Fruit fly (Drosophila melanogaster) whole organism, embryonic: ENCODE measurements around the gene kel.

Experiments
- Asciz ChIP-seq: fragments of 200-800 bp; sonication (Bioruptor generic); optimal IDR thresholded peaks from 2 replicates; lab custom pipeline; 2017; ENCODE audit warnings: missing biosample characterization, mild to moderate bottlenecking, missing genetic modification characterization, missing genetic modification reagents
- Atf-2 ChIP-seq: fragments of 200-800 bp; sonication (Bioruptor generic); optimal IDR thresholded peaks from 2 replicates; lab custom pipeline; 2016; ENCODE audit warnings: missing biosample characterization, missing genetic modification characterization
- Bdp1 ChIP-seq: fragments of 200-800 bp; sonication (Bioruptor generic); optimal IDR thresholded peaks from 3 replicates; lab custom pipeline; 2016; ENCODE audit warnings: missing biosample characterization, missing genetic modification characterization
- BtbVII ChIP-seq: fragments of 200-800 bp; sonication (Bioruptor generic); optimal IDR thresholded peaks from 3 replicates; lab custom pipeline; 2017; ENCODE audit warnings: missing biosample characterization, mild to moderate bottlenecking, missing genetic modification characterization
- CG12942 ChIP-seq: fragments of 200-800 bp; sonication (Bioruptor generic); optimal IDR thresholded peaks from 3 replicates; lab custom pipeline; 2016; ENCODE audit warnings: missing biosample characterization, missing genetic modification characterization
- CG13287 ChIP-seq: fragments of 200-800 bp; sonication (Bioruptor generic); IDR thresholded peaks from 2 replicates; pipeline ENCODE4 v1.3.6; 2022; ENCODE audit warnings: missing biosample characterization, missing genetic modification characterization; ENCODE audit not compliant: partially characterized antibody
- CG13624 ChIP-seq: fragments of 200-800 bp; sonication (Bioruptor generic); optimal IDR thresholded peaks from 2 replicates; lab custom pipeline; 2016; ENCODE audit warnings: missing biosample characterization, missing genetic modification characterization
- CG13894 ChIP-seq: fragments of 200-800 bp; sonication (Bioruptor generic); optimal IDR thresholded peaks from 3 replicates; lab custom pipeline; 2018; ENCODE audit warnings: missing biosample characterization, mild to moderate bottlenecking, missing genetic modification characterization, moderate library complexity
- CG14860 ChIP-seq: fragments of 200-800 bp; sonication (Bioruptor generic); IDR thresholded peaks from 3 replicates; pipeline ENCODE4 v1.3.6; 2022; ENCODE audit warnings: missing biosample characterization, missing genetic modification characterization; ENCODE audit not compliant: partially characterized antibody
- CG15269 ChIP-seq: fragments of 200-800 bp; sonication (Bioruptor generic); optimal IDR thresholded peaks from 2 replicates; lab custom pipeline; 2018; ENCODE audit warnings: missing biosample characterization, mild to moderate bottlenecking, missing genetic modification characterization, moderate library complexity
- CG16813 ChIP-seq: fragments of 200-800 bp; sonication (Bioruptor generic); IDR thresholded peaks from 3 replicates; pipeline ENCODE4 v1.3.6; 2022; ENCODE audit warnings: missing biosample characterization, missing genetic modification characterization; ENCODE audit not compliant: partially characterized antibody
- CG1792 ChIP-seq: fragments of 200-800 bp; sonication (Bioruptor generic); optimal IDR thresholded peaks from 2 replicates; lab custom pipeline; 2016; ENCODE audit warnings: missing biosample characterization, missing genetic modification characterization
- CG18476 ChIP-seq: fragments of 200-800 bp; sonication (Bioruptor generic); optimal IDR thresholded peaks from 2 replicates; lab custom pipeline; 2016; ENCODE audit warnings: missing biosample characterization, mild to moderate bottlenecking, missing genetic modification characterization
- CG3065 ChIP-seq: fragments of 200-800 bp; sonication (Bioruptor generic); optimal IDR thresholded peaks from 2 replicates; lab custom pipeline; 2016; ENCODE audit warnings: missing biosample characterization, missing genetic modification characterization
- CG42726 ChIP-seq: fragments of 200-800 bp; sonication (Bioruptor generic); IDR thresholded peaks from 2 replicates; pipeline ENCODE4 v1.3.6; 2022; ENCODE audit warnings: missing biosample characterization, missing genetic modification characterization; ENCODE audit not compliant: partially characterized antibody
- CG5245 ChIP-seq: fragments of 200-800 bp; sonication (Bioruptor generic); optimal IDR thresholded peaks from 3 replicates; lab custom pipeline; 2016; ENCODE audit warnings: missing biosample characterization, missing genetic modification characterization
- CG6654 ChIP-seq: fragments of 200-800 bp; sonication (Bioruptor generic); optimal IDR thresholded peaks from 2 replicates; lab custom pipeline; 2017; ENCODE audit warnings: missing biosample characterization, mild to moderate bottlenecking, missing genetic modification characterization
- CG8388 ChIP-seq: fragments of 200-800 bp; sonication (Bioruptor generic); optimal IDR thresholded peaks from 2 replicates; lab custom pipeline; 2019; ENCODE audit warnings: missing biosample characterization, mild to moderate bottlenecking, missing genetic modification characterization, moderate library complexity
- CG8765 ChIP-seq: fragments of 200-800 bp; sonication (Bioruptor generic); IDR thresholded peaks from 2 replicates; pipeline ENCODE4 v1.3.6; 2022; ENCODE audit warnings: missing biosample characterization, missing genetic modification characterization
- CG9727 ChIP-seq: fragments of 200-800 bp; sonication (Bioruptor generic); optimal IDR thresholded peaks from 3 replicates; lab custom pipeline; 2017; ENCODE audit warnings: missing biosample characterization, mild to moderate bottlenecking, missing genetic modification characterization
- Camta ChIP-seq: fragments of 200-800 bp; sonication (Bioruptor generic); optimal IDR thresholded peaks from 2 replicates; lab custom pipeline; 2016; ENCODE audit warnings: missing biosample characterization, missing genetic modification characterization
- Fer1 ChIP-seq: fragments of 200-800 bp; sonication (Bioruptor generic); optimal IDR thresholded peaks from 2 replicates; lab custom pipeline; 2017; ENCODE audit warnings: missing biosample characterization, mild to moderate bottlenecking, missing genetic modification characterization
- HmgZ ChIP-seq: fragments of 200-800 bp; sonication (Bioruptor generic); optimal IDR thresholded peaks from 2 replicates; lab custom pipeline; 2018; ENCODE audit warnings: missing biosample characterization, mild to moderate bottlenecking, missing genetic modification characterization
- Hmx ChIP-seq: fragments of 200-800 bp; sonication (Bioruptor generic); optimal IDR thresholded peaks from 2 replicates; lab custom pipeline; 2016; ENCODE audit warnings: missing biosample characterization, missing genetic modification characterization
- Mrtf ChIP-seq: fragments of 200-800 bp; sonication (Bioruptor generic); IDR thresholded peaks from 3 replicates; pipeline ENCODE4 v1.3.6; 2022; ENCODE audit warnings: missing biosample characterization, missing genetic modification characterization
- NC2α ChIP-seq: fragments of 200-800 bp; sonication (Bioruptor generic); optimal IDR thresholded peaks from 2 replicates; lab custom pipeline; 2016; ENCODE audit warnings: missing biosample characterization, missing genetic modification characterization
- Oaz ChIP-seq: fragments of 200-800 bp; sonication (Bioruptor generic); IDR thresholded peaks from 2 replicates; pipeline ENCODE4 v1.3.6; 2022; ENCODE audit warnings: missing biosample characterization, missing genetic modification characterization
- Six4 ChIP-seq: fragments of 200-800 bp; sonication (Bioruptor generic); optimal IDR thresholded peaks from 2 replicates; lab custom pipeline; 2016; ENCODE audit warnings: missing biosample characterization, missing genetic modification characterization
- ara ChIP-seq: fragments of 200-800 bp; sonication (Bioruptor generic); IDR thresholded peaks from 2 replicates; pipeline ENCODE4 v1.3.6; 2022; ENCODE audit warnings: missing biosample characterization, missing genetic modification characterization
- az2 ChIP-seq: fragments of 200-800 bp; sonication (Bioruptor generic); optimal IDR thresholded peaks from 3 replicates; lab custom pipeline; 2016; ENCODE audit warnings: missing biosample characterization, missing genetic modification characterization
- bowl ChIP-seq: fragments of 200-800 bp; sonication (Bioruptor generic); IDR thresholded peaks from 2 replicates; pipeline ENCODE4 v1.3.6; 2022; ENCODE audit warnings: missing biosample characterization, missing genetic modification characterization
- crc ChIP-seq: fragments of 200-800 bp; sonication (Bioruptor generic); optimal IDR thresholded peaks from 2 replicates; lab custom pipeline; 2016; ENCODE audit warnings: missing biosample characterization, missing genetic modification characterization
- exex ChIP-seq: fragments of 200-800 bp; sonication (Bioruptor generic); optimal IDR thresholded peaks from 4 replicates; lab custom pipeline; 2018; ENCODE audit warnings: missing biosample characterization, mild to moderate bottlenecking, missing genetic modification characterization, moderate library complexity
- fd64A ChIP-seq: fragments of 200-800 bp; sonication (Bioruptor generic); optimal IDR thresholded peaks from 3 replicates; lab custom pipeline; 2018; ENCODE audit warnings: missing biosample characterization, mild to moderate bottlenecking, missing genetic modification characterization
- gcm ChIP-seq: fragments of 200-800 bp; sonication (Bioruptor generic); optimal IDR thresholded peaks from 2 replicates; lab custom pipeline; 2019; ENCODE audit warnings: missing biosample characterization, mild to moderate bottlenecking, missing genetic modification characterization, moderate library complexity
- gro ChIP-seq: fragments of 200-800 bp; sonication (Bioruptor generic); optimal IDR thresholded peaks from 2 replicates; lab custom pipeline; 2016; ENCODE audit warnings: missing biosample characterization, missing genetic modification characterization
- hb ChIP-seq: fragments of 200-800 bp; sonication (Bioruptor generic); IDR thresholded peaks from 3 replicates; pipeline ENCODE4 v1.3.6; 2022; ENCODE audit warnings: missing biosample characterization, missing genetic modification characterization; ENCODE audit not compliant: partially characterized antibody
- insv ChIP-seq, 2 experiments: fragments of 200-800 bp; sonication (Bioruptor generic); optimal IDR thresholded peaks; 3 replicates each; lab custom pipeline; 2016 to 2018; ENCODE audit warnings: missing biosample characterization in 2 of 2, missing genetic modification characterization in 2 of 2
- maf-S ChIP-seq: fragments of 200-800 bp; sonication (Bioruptor generic); optimal IDR thresholded peaks from 2 replicates; lab custom pipeline; 2016; ENCODE audit warnings: missing biosample characterization, missing genetic modification characterization
- nau ChIP-seq: fragments of 200-800 bp; sonication (Bioruptor generic); optimal IDR thresholded peaks from 3 replicates; lab custom pipeline; 2017; ENCODE audit warnings: missing biosample characterization, mild to moderate bottlenecking, missing genetic modification characterization, missing genetic modification reagents
- pan ChIP-seq, 4 experiments: fragments of >200 bp in 3 of 4; fragments of 200-800 bp in 1 of 4; sonication (Bioruptor generic) in 1 of 4; optimal IDR thresholded peaks in 3 of 4; IDR thresholded peaks in 1 of 4; 2 replicates each; pipeline versions ENCODE4 v1.3.6 to Lab custom; 2017 to 2022; ENCODE audit warnings: missing biosample characterization in 2 of 4, missing genetic modification characterization in 2 of 4, mixed read lengths in 1 of 4
- peb ChIP-seq: fragments of 200-800 bp; sonication (Bioruptor generic); IDR thresholded peaks from 2 replicates; pipeline ENCODE4 v1.3.6; 2022; ENCODE audit warnings: missing biosample characterization, missing genetic modification characterization
- pho ChIP-seq: fragments of 200-800 bp; sonication (Bioruptor generic); optimal IDR thresholded peaks from 2 replicates; lab custom pipeline; 2016; ENCODE audit warnings: missing biosample characterization, missing genetic modification characterization
- row ChIP-seq: fragments of 200-800 bp; sonication (Bioruptor generic); IDR thresholded peaks from 3 replicates; pipeline ENCODE4 v1.3.6; 2022; ENCODE audit warnings: missing biosample characterization, missing genetic modification characterization
- seq ChIP-seq: fragments of 200-800 bp; sonication (Bioruptor generic); IDR thresholded peaks from 2 replicates; pipeline ENCODE4 v1.3.6; 2022; ENCODE audit warnings: missing biosample characterization, missing genetic modification characterization
- shn ChIP-seq: fragments of 200-800 bp; sonication (Bioruptor generic); optimal IDR thresholded peaks from 3 replicates; lab custom pipeline; 2016; ENCODE audit warnings: missing biosample characterization, missing genetic modification characterization
- trh ChIP-seq: fragments of 200-800 bp; sonication (Bioruptor generic); optimal IDR thresholded peaks from 2 replicates; lab custom pipeline; 2016; ENCODE audit warnings: missing biosample characterization, missing genetic modification characterization
- tup ChIP-seq: fragments of 200-800 bp; sonication (Bioruptor generic); optimal IDR thresholded peaks from 2 replicates; lab custom pipeline; 2016; ENCODE audit warnings: missing biosample characterization, mild to moderate bottlenecking, missing genetic modification characterization, moderate library complexity

Gene kel

DNA sequence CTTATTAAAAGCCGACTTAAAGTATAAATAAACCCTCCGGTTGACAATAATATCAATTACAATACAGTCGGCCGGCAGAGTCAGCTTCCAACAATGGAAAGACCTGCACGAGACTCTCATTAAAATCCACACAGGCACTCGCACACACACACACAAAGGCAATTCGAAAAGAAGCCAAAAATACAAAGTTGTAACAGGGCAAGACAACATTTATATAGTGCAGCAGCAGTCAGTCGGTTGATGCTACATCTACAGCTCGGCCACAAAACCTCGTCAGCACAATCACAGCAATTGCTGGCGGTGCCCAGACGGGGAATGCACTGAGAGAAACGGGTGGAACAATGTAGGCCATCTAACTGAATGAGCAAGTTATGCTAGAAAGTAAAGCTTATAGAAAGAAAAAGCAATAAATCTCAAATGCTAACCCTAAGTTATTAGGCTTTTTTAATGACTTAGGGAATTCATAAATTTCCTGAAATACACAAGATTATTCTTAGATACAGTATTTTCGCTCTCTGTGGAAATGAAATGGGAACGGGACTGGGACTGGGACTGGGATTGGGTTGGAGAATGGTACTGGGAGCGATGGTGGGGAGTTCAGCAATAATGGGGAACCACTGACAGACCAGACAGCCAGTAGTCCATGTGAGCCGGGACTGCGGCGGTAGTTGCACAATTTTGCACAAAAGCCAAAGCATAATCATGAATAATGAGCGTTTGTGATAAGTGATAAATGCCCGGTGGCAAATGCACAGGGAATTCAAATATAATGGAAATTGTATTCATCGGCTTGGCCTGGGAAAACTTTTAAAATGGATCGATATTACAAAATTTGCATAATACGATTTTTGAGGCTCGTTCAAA, 16.3 kb downstream of the kel start (continued):
- TF ChIP-seq HmgZ (no peak), CG1792 (peak; percentile 40), pan (optimal IDR thresholded peaks at IDR 0.05; lab: Kevin White, UChicago) (no peak), pan (GFP tag; optimal IDR thresholded peaks at IDR 0.05 in 1 of 2, IDR thresholded peaks at IDR 0.05 in 1 of 2) (peak in 1 of 2 experiments; percentile 68), BtbVII (GFP tag; lab: Kevin White, UChicago) (no peak), exex (tag; lab: Kevin White, UChicago) (no peak), trh (no peak), CG5245 (GFP tag; lab: Kevin White, UChicago) (peak; percentile 43), CG8765 (0 out of 2 replicates have a peak, but pooled peaks have one; percentile 24), pho (GFP tag; lab: Kevin White, UChicago) (peak; percentile 17), CG12942 (GFP tag; lab: Kevin White, UChicago) (no peak), hb (no peak), Asciz (GFP tag; lab: Kevin White, UChicago) (peak; percentile 21), tup (no peak), gcm (GFP tag; lab: Kevin White, UChicago) (no peak), gro (GFP tag; lab: Kevin White, UChicago) (peak; percentile 15), Atf-2 (GFP tag; lab: Kevin White, UChicago) (peak; percentile 27), crc (GFP tag; lab: Kevin White, UChicago) (no peak), Mrtf (0 out of 3 replicates have a peak, but pooled peaks have one; percentile 28), fd64A (GFP tag; lab: Kevin White, UChicago) (no peak), row (peak; percentile 63), CG13894 (tag; lab: Kevin White, UChicago) (no peak), CG3065 (no peak), Bdp1 (GFP tag; lab: Kevin White, UChicago) (no peak), CG9727 (peak; percentile 35), insv (GFP tag; optimal IDR thresholded peaks at IDR 0.05; lab: Kevin White, UChicago) (no peak), CG18476 (GFP tag; lab: Kevin White, UChicago) (peak; percentile 28), ara (GFP tag; lab: Robert Waterston, UW) (no peak), nau (GFP tag; lab: Kevin White, UChicago) (peak; percentile 29), NC2α (GFP tag; lab: Kevin White, UChicago) (no peak), CG14860 (GFP tag; lab: Robert Waterston, UW) (no peak), Six4 (GFP tag; lab: Kevin White, UChicago) (peak; percentile 19), CG8388 (GFP tag; lab: Kevin White, UChicago) (peak; percentile 35), Oaz (GFP tag; lab: Robert Waterston, UW) (no peak), Camta (GFP tag; lab: Kevin White, UChicago) (peak; percentile 28), CG42726 (GFP tag; lab: Robert Waterston, UW) (no peak), bowl (no peak), seq (GFP tag; lab: Robert Waterston, UW) (peak; percentile 42; the same call in 1 of the 2 replicates), shn (GFP tag; lab: Kevin White, UChicago) (peak; percentile 7), CG13624 (GFP tag; lab: Kevin White, UChicago) (no peak), az2 (peak; percentile 45), peb (GFP tag; lab: Robert Waterston, UW) (no peak), CG15269 (peak; percentile 42), CG6654 (GFP tag; lab: Kevin White, UChicago) (no peak), CG13287 (GFP tag; lab: Robert Waterston, UW) (no peak), Fer1 (GFP tag; lab: Kevin White, UChicago) (peak; percentile 44), maf-S (GFP tag; lab: Kevin White, UChicago) (no peak), CG16813 (GFP tag; lab: Robert Waterston, UW) (no peak), Hmx (GFP tag; lab: Kevin White, UChicago) (no peak)
